Fruit fly (Drosophila melanogaster): Measurements from ENCODE around the gene Or2a.

Gene Or2a

DNA sequence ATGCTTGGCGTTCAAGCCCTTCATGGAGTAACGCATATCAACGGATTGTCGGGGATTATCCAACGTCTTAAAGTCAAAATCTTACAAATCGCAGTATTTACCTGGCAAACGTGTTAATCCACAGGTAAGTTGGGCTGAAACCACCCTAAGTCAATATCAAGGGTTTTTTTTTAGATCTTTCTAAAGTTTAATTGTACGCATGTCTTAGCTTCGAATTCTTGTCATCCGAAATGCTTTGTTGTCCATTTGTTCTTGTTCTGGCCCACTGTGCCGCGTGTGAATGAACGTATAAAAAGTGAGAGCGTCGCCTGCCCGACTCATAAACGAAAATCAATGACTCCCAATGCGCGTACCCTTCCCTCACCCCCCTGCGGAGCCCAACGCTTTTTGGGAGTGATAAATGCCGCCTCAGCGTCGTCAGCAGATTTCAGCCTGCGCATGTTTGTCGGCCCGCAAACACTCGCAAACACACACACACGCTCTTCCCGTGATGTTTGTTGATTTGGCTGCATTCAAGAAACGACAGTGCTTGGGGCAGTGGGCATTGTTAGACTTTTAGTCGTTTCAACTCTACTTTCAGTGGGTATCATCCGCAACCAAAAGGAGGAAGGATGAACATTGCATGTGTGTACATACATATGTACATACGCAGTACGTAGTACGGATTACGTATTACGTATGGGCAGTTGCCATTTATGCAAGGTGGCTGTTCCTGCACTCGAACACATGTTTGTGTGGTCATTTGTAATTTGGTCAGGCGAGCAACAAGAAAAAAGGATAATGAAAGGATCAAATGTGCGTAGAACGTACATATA lies 50.4 kb downstream of the Or2a start (continued):
- TF ChIP-seq Mrtf (GFP tag; IDR thresholded peaks at IDR 0.05), result peak; percentile 80
- TF ChIP-seq Kr (GFP tag; optimal IDR thresholded peaks at IDR 0.05), result no peak
- TF ChIP-seq cad (GFP tag; optimal IDR thresholded peaks at IDR 0.05), result no peak
- TF ChIP-seq tx (GFP tag; optimal IDR thresholded peaks at IDR 0.05), result peak; percentile 94
- peak; percentile 91 for TF ChIP-seq dm (GFP tag; optimal IDR thresholded peaks at IDR 0.05)
- peak; percentile 95 for TF ChIP-seq CG14710 (tag; optimal IDR thresholded peaks at IDR 0.05)
- peak; percentile 90 for TF ChIP-seq lmd (GFP tag; IDR thresholded peaks at IDR 0.05)
- TF ChIP-seq CG9932 (GFP tag; IDR thresholded peaks at IDR 0.05), result peak; percentile 73
- peak; percentile 90 to 91 for TF ChIP-seq bsh (GFP tag; optimal IDR thresholded peaks at IDR 0.05)
- TF ChIP-seq CG10654 (GFP tag; optimal IDR thresholded peaks at IDR 0.05), result peak; percentile 88
- peak; percentile 84 for TF ChIP-seq luna (GFP tag; optimal IDR thresholded peaks at IDR 0.05)
- peak; percentile 99 for TF ChIP-seq Ets65A (GFP tag)
- peak; percentile 91 for TF ChIP-seq NC2β (GFP tag; optimal IDR thresholded peaks at IDR 0.05)
- TF ChIP-seq cas (GFP tag; IDR thresholded peaks at IDR 0.05), result peak; percentile 52; the same call in 1 of the 2 replicates
- peak; percentile 50 for TF ChIP-seq Elba2 (GFP tag; optimal IDR thresholded peaks at IDR 0.05)
- peak; percentile 91 for TF ChIP-seq CG6813 (GFP tag; optimal IDR thresholded peaks at IDR 0.05)
- TF ChIP-seq pho (GFP tag; optimal IDR thresholded peaks at IDR 0.05), result peak; percentile 91
- 0 out of 2 replicates have a peak, but pooled peaks have one; percentile 32 for TF ChIP-seq ro (GFP tag; IDR thresholded peaks at IDR 0.05)
- peak; percentile 86 for TF ChIP-seq seq (GFP tag; IDR thresholded peaks at IDR 0.05)
- TF ChIP-seq run (tag; optimal IDR thresholded peaks at IDR 0.05), result peak; percentile 91
- no peak for TF ChIP-seq CG1832 (GFP tag; optimal IDR thresholded peaks at IDR 0.05)
- TF ChIP-seq Fer1 (GFP tag; optimal IDR thresholded peaks at IDR 0.05), result peak; percentile 94
- no peak for TF ChIP-seq Tbp (GFP tag; optimal IDR thresholded peaks at IDR 0.05)
- no peak for TF ChIP-seq Hr39 (optimal IDR thresholded peaks at IDR 0.05)
- TF ChIP-seq HLH54F (GFP tag; optimal IDR thresholded peaks at IDR 0.05), result peak; percentile 93
- peak; percentile 62 for TF ChIP-seq CG10959 (GFP tag; IDR thresholded peaks at IDR 0.05)
- TF ChIP-seq ken (GFP tag; IDR thresholded peaks at IDR 0.05), result peak; percentile 73; the same call in 2 of the 3 replicates
- peak; percentile 84 for TF ChIP-seq Nf-YC (tag; optimal IDR thresholded peaks at IDR 0.05)
- no peak for TF ChIP-seq CG7745 (tag; optimal IDR thresholded peaks at IDR 0.05)
- TF ChIP-seq Awh (GFP tag; IDR thresholded peaks at IDR 0.05), result peak; percentile 61; the same call in 1 of the 2 replicates
- peak; percentile 84 for TF ChIP-seq D19B (GFP tag; optimal IDR thresholded peaks at IDR 0.05)
- TF ChIP-seq CG12769 (tag; optimal IDR thresholded peaks at IDR 0.05), result peak; percentile 87
- TF ChIP-seq BEAF-32 (GFP tag; optimal IDR thresholded peaks at IDR 0.05), result peak; percentile 7
- TF ChIP-seq Nf-YA (GFP tag; IDR thresholded peaks at IDR 0.05), result peak; percentile 64
- peak; percentile 89 for TF ChIP-seq gcm (GFP tag; optimal IDR thresholded peaks at IDR 0.05)
- TF ChIP-seq CG1792 (GFP tag; optimal IDR thresholded peaks at IDR 0.05), result peak; percentile 92
- TF ChIP-seq jigr1 (GFP tag; IDR thresholded peaks at IDR 0.05), result no peak; the same call in 1 of the 3 replicates
- TF ChIP-seq ATbp (GFP tag; optimal IDR thresholded peaks at IDR 0.05), result peak; percentile 90
- peak; percentile 95 for TF ChIP-seq CG12219 (GFP tag; optimal IDR thresholded peaks at IDR 0.05)
- peak; percentile 81 for TF ChIP-seq sd (tag; optimal IDR thresholded peaks at IDR 0.05)
- no peak for TF ChIP-seq sna (GFP tag; IDR thresholded peaks at IDR 0.05; ENCODE audit: partially characterized antibody)
- peak in 1 of 3 experiments; percentile 97 for TF ChIP-seq lola (GFP tag; optimal IDR thresholded peaks at IDR 0.05)
- TF ChIP-seq CG12236 (GFP tag; optimal IDR thresholded peaks at IDR 0.05), result peak; percentile 91
- peak; percentile 76 for TF ChIP-seq sob (GFP tag; IDR thresholded peaks at IDR 0.05)
- no peak for TF ChIP-seq HLHmδ (GFP tag; optimal IDR thresholded peaks at IDR 0.05)
- TF ChIP-seq Antp (GFP tag; optimal IDR thresholded peaks at IDR 0.05), result peak; percentile 96
- peak; percentile 92 for TF ChIP-seq CG12744 (GFP tag; optimal IDR thresholded peaks at IDR 0.05)
- TF ChIP-seq CG4730 (GFP tag; IDR thresholded peaks at IDR 0.05), result no peak; the same call in none of the 2 replicates
- peak; percentile 42 for TF ChIP-seq fd102C (GFP tag; optimal IDR thresholded peaks at IDR 0.05)
